Fruit fly (Drosophila melanogaster): ENCODE results near the gene CG10333.

Gene CG10333

dm6 chr2L:18625009-18625408 is 18.4 kb downstream of the CG10333 start:
- TF ChIP-seq cic (GFP tag; optimal IDR thresholded peaks at IDR 0.05) (peak; percentile 32), cnc (optimal IDR thresholded peaks at IDR 0.05) (no peak), CG7101 (tag; optimal IDR thresholded peaks at IDR 0.05) (peak; percentile 29), kay (GFP tag; ENCODE audit: borderline replicate concordance) (no peak), CG33017 (tag; optimal IDR thresholded peaks at IDR 0.05) (peak; percentile 49), CG7045 (GFP tag; optimal IDR thresholded peaks at IDR 0.05) (peak; percentile 0)

dm6 chr2L:18625470-18625869 is 18.8 kb downstream of the CG10333 start:
- TF ChIP-seq CG33017 (tag; optimal IDR thresholded peaks at IDR 0.05) = no peak
- no peak for TF ChIP-seq CG11617 (GFP tag; optimal IDR thresholded peaks at IDR 0.05)
- no peak for TF ChIP-seq Hr96 (GFP tag; optimal IDR thresholded peaks at IDR 0.05)
- TF ChIP-seq kay (GFP tag; ENCODE audit: borderline replicate concordance) = no peak
- TF ChIP-seq Mnt (GFP tag; optimal IDR thresholded peaks at IDR 0.05) = no peak
- TF ChIP-seq toe (GFP tag; optimal IDR thresholded peaks at IDR 0.05) = no peak
- no peak for TF ChIP-seq CG1620 (GFP tag; optimal IDR thresholded peaks at IDR 0.05)

dm6 chr2L:18626987-18627386 is 20.4 kb downstream of the CG10333 start:
- TF ChIP-seq Crg-1 (GFP tag; optimal IDR thresholded peaks at IDR 0.05) = no peak
- no peak for TF ChIP-seq CG14711 (tag; optimal IDR thresholded peaks at IDR 0.05)
- no peak for TF ChIP-seq cnc (optimal IDR thresholded peaks at IDR 0.05)
- no peak for TF ChIP-seq kay (GFP tag; ENCODE audit: borderline replicate concordance)
- no peak for TF ChIP-seq CG5204 (GFP tag; optimal IDR thresholded peaks at IDR 0.05)
- no peak for TF ChIP-seq CG33017 (tag; optimal IDR thresholded peaks at IDR 0.05)
- no peak for TF ChIP-seq ovo (GFP tag; optimal IDR thresholded peaks at IDR 0.05)
- TF ChIP-seq Mnt (GFP tag; optimal IDR thresholded peaks at IDR 0.05) = no peak
- no peak for TF ChIP-seq CG7045 (GFP tag; optimal IDR thresholded peaks at IDR 0.05)
- TF ChIP-seq CG7101 (tag; optimal IDR thresholded peaks at IDR 0.05) = peak; percentile 9
- TF ChIP-seq CG1620 (GFP tag; optimal IDR thresholded peaks at IDR 0.05) = no peak
- TF ChIP-seq CG11617 (GFP tag; optimal IDR thresholded peaks at IDR 0.05) = no peak
- TF ChIP-seq cic (GFP tag; optimal IDR thresholded peaks at IDR 0.05) = peak; percentile 23
- no peak for TF ChIP-seq Clk (GFP tag; optimal IDR thresholded peaks at IDR 0.05)
- no peak for TF ChIP-seq toe (GFP tag; optimal IDR thresholded peaks at IDR 0.05)
- no peak for TF ChIP-seq bab1 (GFP tag; optimal IDR thresholded peaks at IDR 0.05)
- TF ChIP-seq pad (GFP tag; optimal IDR thresholded peaks at IDR 0.05) = no peak
- no peak for TF ChIP-seq Hr96 (GFP tag; optimal IDR thresholded peaks at IDR 0.05)
- no peak for TF ChIP-seq CG12768 (GFP tag; optimal IDR thresholded peaks at IDR 0.05)
- TF ChIP-seq tj (GFP tag; optimal IDR thresholded peaks at IDR 0.05) = peak; percentile 81

dm6 chr2L:18628104-18628503 is 21.5 kb downstream of the CG10333 start:
- TF ChIP-seq tj (GFP tag; optimal IDR thresholded peaks at IDR 0.05) (no peak), CG1620 (GFP tag; optimal IDR thresholded peaks at IDR 0.05) (no peak), CG14711 (tag; optimal IDR thresholded peaks at IDR 0.05) (no peak), CG33017 (tag; optimal IDR thresholded peaks at IDR 0.05) (no peak), bab1 (GFP tag; optimal IDR thresholded peaks at IDR 0.05) (no peak), CG5204 (GFP tag; optimal IDR thresholded peaks at IDR 0.05) (no peak), ovo (GFP tag; optimal IDR thresholded peaks at IDR 0.05) (no peak), CG12768 (GFP tag; optimal IDR thresholded peaks at IDR 0.05) (no peak), toe (GFP tag; optimal IDR thresholded peaks at IDR 0.05) (no peak), Hr96 (GFP tag; optimal IDR thresholded peaks at IDR 0.05) (no peak), Clk (GFP tag; optimal IDR thresholded peaks at IDR 0.05) (no peak), CG7101 (tag; optimal IDR thresholded peaks at IDR 0.05) (no peak), cnc (optimal IDR thresholded peaks at IDR 0.05) (no peak), Crg-1 (GFP tag; optimal IDR thresholded peaks at IDR 0.05) (no peak), cic (GFP tag; optimal IDR thresholded peaks at IDR 0.05) (no peak), CG7045 (GFP tag; optimal IDR thresholded peaks at IDR 0.05) (no peak), kay (GFP tag; ENCODE audit: borderline replicate concordance) (no peak)

- TF ChIP-seq CG1620 (GFP tag; optimal IDR thresholded peaks at IDR 0.05) = no peak
- peak; percentile 10 for TF ChIP-seq Mnt (GFP tag; optimal IDR thresholded peaks at IDR 0.05)
These were observed 22.5 kb downstream of the CG10333 start for dm6 chr2L:18629144-18629543.

dm6 chr2L:18630611-18631221 is 24.1 kb downstream of the CG10333 start:
- peak; percentile 22 for TF ChIP-seq kay (GFP tag; ENCODE audit: borderline replicate concordance)
- no peak for TF ChIP-seq CG14711 (tag; optimal IDR thresholded peaks at IDR 0.05)

- TF ChIP-seq ovo (GFP tag; optimal IDR thresholded peaks at IDR 0.05) = peak; percentile 39
- peak; percentile 38 for TF ChIP-seq CG7045 (GFP tag; optimal IDR thresholded peaks at IDR 0.05)
- peak; percentile 50 for TF ChIP-seq Crg-1 (GFP tag; optimal IDR thresholded peaks at IDR 0.05)
- TF ChIP-seq CG14711 (tag; optimal IDR thresholded peaks at IDR 0.05) = peak; percentile 47
- TF ChIP-seq toe (GFP tag; optimal IDR thresholded peaks at IDR 0.05) = no peak
- TF ChIP-seq CG5204 (GFP tag; optimal IDR thresholded peaks at IDR 0.05) = no peak
- TF ChIP-seq CG7101 (tag; optimal IDR thresholded peaks at IDR 0.05) = peak; percentile 27
- TF ChIP-seq bab1 (GFP tag; optimal IDR thresholded peaks at IDR 0.05) = peak; percentile 9
- TF ChIP-seq CG12768 (GFP tag; optimal IDR thresholded peaks at IDR 0.05) = peak; percentile 52
- no peak for TF ChIP-seq CG1620 (GFP tag; optimal IDR thresholded peaks at IDR 0.05)
- peak; percentile 81 for TF ChIP-seq cic (GFP tag; optimal IDR thresholded peaks at IDR 0.05)
- TF ChIP-seq tj (GFP tag; optimal IDR thresholded peaks at IDR 0.05) = no peak
- peak; percentile 45 for TF ChIP-seq CG33017 (tag; optimal IDR thresholded peaks at IDR 0.05)
These were observed 25.8 kb downstream of the CG10333 start for dm6 chr2L:18632389-18632788.
